Worm (Caenorhabditis elegans): Measurements from ENCODE around the gene F13H10.8.

ce11 chrIV:11008255-11008654, 12.1 kb upstream of the F13H10.8 start:
- TF ChIP-seq mdt-29 (GFP tag; IDR thresholded peaks at IDR 0.05), result no peak
- no peak for TF ChIP-seq dpl-1 (GFP tag; optimal IDR thresholded peaks at IDR 0.05)
- no peak for TF ChIP-seq rbr-2 (tag; optimal IDR thresholded peaks at IDR 0.05)
- TF ChIP-seq mdl-1 (tag; optimal IDR thresholded peaks at IDR 0.05), result no peak

Data from whole organism, L4 larva.